Fruit fly (Drosophila melanogaster): Measurements from ENCODE around the gene CG44085.

DNA sequence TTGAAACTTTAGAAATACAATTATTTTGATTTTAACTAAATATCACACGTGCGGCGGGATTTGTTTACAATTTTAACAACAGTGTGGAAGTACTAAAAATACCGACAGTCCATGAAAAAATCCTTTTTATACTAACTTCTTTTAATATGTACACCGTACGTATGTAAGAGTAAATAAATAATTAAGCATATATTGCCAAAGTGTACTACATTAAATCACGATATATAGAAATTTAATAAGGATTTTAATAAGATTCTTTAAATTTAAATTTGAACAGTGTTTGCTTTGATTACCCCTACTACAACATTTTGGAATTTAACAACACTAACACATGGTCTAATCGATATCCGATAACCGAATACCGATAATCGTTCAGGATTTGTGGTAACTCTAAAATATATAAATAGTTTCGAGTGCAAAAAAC is 38.6 kb upstream of the CG44085 start, which contains the start of the genes Ski6 and CG16812:
- no peak for TF ChIP-seq CG34376 (GFP tag; optimal IDR thresholded peaks at IDR 0.05)
- no peak for TF ChIP-seq CG34422 (GFP tag; IDR thresholded peaks at IDR 0.05)
- no peak for TF ChIP-seq corto (GFP tag; optimal IDR thresholded peaks at IDR 0.05)
- TF ChIP-seq Scr (GFP tag; IDR thresholded peaks at IDR 0.05; ENCODE audit: partially characterized antibody), result 0 out of 2 replicates have a peak, but pooled peaks have one; percentile 37
- TF ChIP-seq dpn (GFP tag; optimal IDR thresholded peaks at IDR 0.05), result peak; percentile 2 to 80
- no peak for TF ChIP-seq hth (optimal IDR thresholded peaks at IDR 0.05)
- peak; percentile 81 for TF ChIP-seq Sox102F (GFP tag; optimal IDR thresholded peaks at IDR 0.05)
- TF ChIP-seq Mad (GFP tag; optimal IDR thresholded peaks at IDR 0.05), result peak; percentile 32
- TF ChIP-seq CG17359 (tag; optimal IDR thresholded peaks at IDR 0.05), result peak; percentile 78
- TF ChIP-seq HLH3B (GFP tag; IDR thresholded peaks at IDR 0.05), result peak; percentile 64

Measured in whole organism, embryonic.